Worm (Caenorhabditis elegans) whole organism, young adult: ENCODE results near the gene F53G2.12.

Experiments
- B0019.2 ChIP-seq: fragments of 200-800 bp; sonication (Bioruptor generic); conservative IDR thresholded peaks from 2 replicates; pipeline ENCODE4 v1.3.6; 2022; ENCODE audit warnings: missing genetic modification reagents, missing genetic modification characterization, missing compliant biosample characterization
- B0336.3 ChIP-seq: fragments of 200-800 bp; sonication (Bioruptor generic); IDR thresholded peaks from 2 replicates; pipeline ENCODE4 v1.3.6; 2022; ENCODE audit warnings: missing genetic modification characterization, missing compliant biosample characterization
- C06A6.2 ChIP-seq: fragments of 200-800 bp; sonication (Bioruptor generic); conservative IDR thresholded peaks from 2 replicates; pipeline ENCODE4 v1.3.6; 2022; ENCODE audit warnings: missing genetic modification characterization, missing compliant biosample characterization
- F10E7.11 ChIP-seq: sonication (generic microtip); optimal IDR thresholded peaks from 2 replicates; lab custom pipeline; 2017; ENCODE audit warnings: mild to moderate bottlenecking, missing genetic modification characterization, moderate library complexity, missing compliant biosample characterization
- F22D6.2 ChIP-seq: sonication (generic microtip); optimal IDR thresholded peaks from 2 replicates; lab custom pipeline; 2016; ENCODE audit warnings: mild to moderate bottlenecking, missing genetic modification characterization, missing compliant biosample characterization
- F37B4.10 ChIP-seq: fragments of 200-800 bp; sonication (Bioruptor generic); IDR thresholded peaks from 2 replicates; pipeline ENCODE4 v1.3.6; 2022; ENCODE audit warnings: missing genetic modification characterization, missing compliant biosample characterization
- F52B5.7 ChIP-seq: sonication (generic microtip); optimal IDR thresholded peaks from 2 replicates; lab custom pipeline; 2016; ENCODE audit warnings: mild to moderate bottlenecking, missing genetic modification characterization, missing compliant biosample characterization
- T07F8.4 ChIP-seq: sonication (generic microtip); optimal IDR thresholded peaks from 2 replicates; lab custom pipeline; 2016; ENCODE audit warnings: mild to moderate bottlenecking, missing genetic modification characterization, moderate library complexity, missing compliant biosample characterization
- Y53G8AR.9 ChIP-seq: fragments of 200-800 bp; sonication (Bioruptor generic); conservative IDR thresholded peaks from 2 replicates; pipeline ENCODE4 v1.3.6; 2022; ENCODE audit warnings: missing genetic modification reagents, missing genetic modification characterization, missing compliant biosample characterization
- Y56A3A.18 ChIP-seq: fragments of 200-800 bp; sonication (Bioruptor generic); IDR thresholded peaks from 2 replicates; pipeline ENCODE4 v1.3.6; 2022; ENCODE audit warnings: missing genetic modification reagents, missing genetic modification characterization, missing compliant biosample characterization
- Y67H2A.10 ChIP-seq: fragments of 200-800 bp; sonication (Bioruptor generic); conservative IDR thresholded peaks from 2 replicates; pipeline ENCODE4 v1.3.6; 2022; ENCODE audit warnings: missing genetic modification reagents, missing genetic modification characterization, missing compliant biosample characterization
- Y79H2A.3 ChIP-seq: fragments of 200-800 bp; sonication (Bioruptor generic); conservative IDR thresholded peaks from 2 replicates; pipeline ENCODE4 v1.3.6; 2022; ENCODE audit warnings: missing genetic modification reagents, missing genetic modification characterization, missing compliant biosample characterization
- athp-1 ChIP-seq: sonication (generic microtip); optimal IDR thresholded peaks from 2 replicates; lab custom pipeline; 2017; ENCODE audit warnings: mild to moderate bottlenecking, missing genetic modification characterization, missing compliant biosample characterization
- cebp-1 ChIP-seq, 2 experiments: fragments of 200-800 bp in 1 of 2; sonication (Bioruptor generic) in 1 of 2; sonication (generic microtip) in 1 of 2; IDR thresholded peaks in 1 of 2; optimal IDR thresholded peaks in 1 of 2; 2 replicates each; pipeline versions ENCODE4 v1.3.6 to Lab custom; 2017 to 2022; ENCODE audit warnings: missing compliant biosample characterization in 2 of 2, missing genetic modification characterization in 2 of 2, mild to moderate bottlenecking in 1 of 2, missing genetic modification reagents in 1 of 2, moderate library complexity in 1 of 2
- cebp-2 ChIP-seq: fragments of 200-800 bp; sonication (Bioruptor generic); IDR thresholded peaks from 2 replicates; pipeline ENCODE4 v1.3.6; 2022; ENCODE audit warnings: missing genetic modification characterization, missing compliant biosample characterization
- dox-1 ChIP-seq: fragments of 200-800 bp; sonication (Bioruptor generic); IDR thresholded peaks from 2 replicates; pipeline ENCODE4 v1.3.6; 2022; ENCODE audit warnings: missing genetic modification reagents, missing genetic modification characterization, missing compliant biosample characterization
- dpff-1 ChIP-seq: sonication (generic microtip); optimal IDR thresholded peaks from 2 replicates; lab custom pipeline; 2017; ENCODE audit warnings: mild to moderate bottlenecking, missing genetic modification characterization, missing compliant biosample characterization
- dpl-1 ChIP-seq: fragments of 150-350 bp; optimal IDR thresholded peaks from 2 replicates; lab custom pipeline; 2014; ENCODE audit warnings: missing biosample characterization, missing genetic modification reagents, missing genetic modification characterization
- him-1 ChIP-seq: sonication (generic microtip); optimal IDR thresholded peaks from 2 replicates; lab custom pipeline; 2016; ENCODE audit warnings: missing genotype, missing genetic modification reagents, missing genetic modification characterization, missing compliant biosample characterization
- lir-1 ChIP-seq: fragments of 200-800 bp; sonication (Bioruptor generic); conservative IDR thresholded peaks from 2 replicates; pipeline ENCODE4 v1.3.6; 2022; ENCODE audit warnings: missing genetic modification reagents, missing genetic modification characterization, missing compliant biosample characterization
- lsl-1 ChIP-seq: fragments of 200-800 bp; sonication (Bioruptor generic); optimal IDR thresholded peaks from 2 replicates; lab custom pipeline; 2018; ENCODE audit warnings: mild to moderate bottlenecking, missing genetic modification characterization, moderate library complexity, missing compliant biosample characterization
- madf-6 ChIP-seq: fragments of 200-800 bp; sonication (Bioruptor generic); IDR thresholded peaks from 2 replicates; pipeline ENCODE4 v1.3.6; 2022; ENCODE audit warnings: missing genetic modification reagents, missing genetic modification characterization, missing compliant biosample characterization
- mcd-1 ChIP-seq: fragments of 200-800 bp; sonication (Bioruptor generic); IDR thresholded peaks from 2 replicates; pipeline ENCODE4 v1.3.6; 2022; ENCODE audit warnings: missing genetic modification reagents, missing genetic modification characterization, missing compliant biosample characterization
- nfya-2 ChIP-seq: fragments of 200-800 bp; sonication (Bioruptor generic); IDR thresholded peaks from 2 replicates; pipeline ENCODE4 v1.3.6; 2022; ENCODE audit warnings: missing genetic modification reagents, missing genetic modification characterization, missing compliant biosample characterization
- nhr-27 ChIP-seq: fragments of 200-800 bp; sonication (Bioruptor generic); optimal IDR thresholded peaks from 2 replicates; lab custom pipeline; 2018; ENCODE audit warnings: mild to moderate bottlenecking, missing genetic modification characterization, moderate library complexity, missing compliant biosample characterization
- pha-4 ChIP-seq: fragments of 150-350 bp; sonication (generic microtip); optimal IDR thresholded peaks from 2 replicates; lab custom pipeline; 2014; ENCODE audit warnings: missing biosample characterization, missing genetic modification reagents, missing genetic modification characterization
- rcor-1 ChIP-seq: fragments of 200-800 bp; sonication (Bioruptor generic); IDR thresholded peaks from 2 replicates; pipeline ENCODE4 v1.3.6; 2022; ENCODE audit warnings: missing genetic modification reagents, missing genetic modification characterization, missing compliant biosample characterization
- snpc-1.1 ChIP-seq: sonication (generic microtip); optimal IDR thresholded peaks from 2 replicates; lab custom pipeline; 2017; ENCODE audit warnings: missing genetic modification characterization, mild to moderate bottlenecking, missing compliant biosample characterization, antibody characterized with exemption, moderate library complexity, missing genotype, missing genetic modification reagents; ENCODE audit not compliant: insufficient read depth
- snpc-1.3 ChIP-seq: sonication (generic microtip); optimal IDR thresholded peaks from 2 replicates; lab custom pipeline; 2017; ENCODE audit warnings: missing genetic modification characterization, mild to moderate bottlenecking, missing compliant biosample characterization, antibody characterized with exemption, moderate library complexity, missing genotype, missing genetic modification reagents; ENCODE audit not compliant: insufficient read depth
- sptf-2 ChIP-seq: fragments of 200-800 bp; sonication (Bioruptor generic); optimal IDR thresholded peaks from 2 replicates; lab custom pipeline; 2018; ENCODE audit warnings: mild to moderate bottlenecking, missing genetic modification characterization, missing compliant biosample characterization
- tbp1 ChIP-seq: fragments of 200-800 bp; sonication (Bioruptor generic); optimal IDR thresholded peaks from 2 replicates; lab custom pipeline; 2018; ENCODE audit warnings: mild to moderate bottlenecking, missing genetic modification characterization, missing compliant biosample characterization
- xnd-1 ChIP-seq: sonication (generic microtip); optimal IDR thresholded peaks from 2 replicates; lab custom pipeline; 2016; ENCODE audit warnings: missing genotype, missing genetic modification reagents, missing genetic modification characterization, missing compliant biosample characterization
- ztf-18 ChIP-seq: sonication (generic microtip); optimal IDR thresholded peaks from 2 replicates; lab custom pipeline; 2016; ENCODE audit warnings: missing genotype, mild to moderate bottlenecking, missing genetic modification characterization, missing compliant biosample characterization
- ztf-22 ChIP-seq: fragments of 200-800 bp; sonication (Bioruptor generic); optimal IDR thresholded peaks from 2 replicates; lab custom pipeline; 2018; ENCODE audit warnings: mild to moderate bottlenecking, missing genetic modification characterization, moderate library complexity, missing compliant biosample characterization
- ztf-26 ChIP-seq: sonication (generic microtip); optimal IDR thresholded peaks from 2 replicates; lab custom pipeline; 2017; ENCODE audit warnings: missing genetic modification characterization, missing compliant biosample characterization
- ztf-3 ChIP-seq: fragments of 200-800 bp; sonication (Bioruptor generic); optimal IDR thresholded peaks from 2 replicates; lab custom pipeline; 2018; ENCODE audit warnings: mild to moderate bottlenecking, missing genetic modification characterization, missing compliant biosample characterization

F53G2.12 gene

ce11 chrII:2479047-2479446, at the start of gene F53G2.12:
TSS of gene F53G2.12 (minus strand) at chrII:2479090.
- TF ChIP-seq ztf-26 (tag; lab: Kevin White, UChicago) = no peak
- peak; percentile 33 for TF ChIP-seq lsl-1 (GFP tag; lab: Kevin White, UChicago)
- TF ChIP-seq dpff-1 = no peak
- TF ChIP-seq mcd-1 (GFP tag; lab: Robert Waterston, UW) = peak; percentile 39; the same call in 1 of the 2 replicates
- TF ChIP-seq F37B4.10 (GFP tag; lab: Robert Waterston, UW) = no peak

ce11 chrII:2526887-2527286, 48.0 kb upstream of the F53G2.12 start:
- no peak for TF ChIP-seq athp-1
- TF ChIP-seq B0336.3 = no peak
- no peak for TF ChIP-seq snpc-1.3 (tag; lab: Kevin White, UChicago)
- no peak for TF ChIP-seq cebp-2 (GFP tag; lab: Robert Waterston, UW)
- TF ChIP-seq tbp1 (GFP tag; lab: Kevin White, UChicago) = no peak
- TF ChIP-seq lir-1 (GFP tag; lab: Robert Waterston, UW) = no peak
- no peak for TF ChIP-seq F22D6.2 (tag; lab: Kevin White, UChicago)
- TF ChIP-seq ztf-22 (GFP tag; lab: Kevin White, UChicago) = no peak
- TF ChIP-seq Y53G8AR.9 = no peak
- TF ChIP-seq Y56A3A.18 (GFP tag; lab: Robert Waterston, UW) = no peak
- no peak for TF ChIP-seq Y67H2A.10 (GFP tag; lab: Robert Waterston, UW)
- TF ChIP-seq C06A6.2 (GFP tag; lab: Robert Waterston, UW) = no peak
- no peak for TF ChIP-seq cebp-1 (GFP tag; IDR thresholded peaks at IDR 0.05; lab: Robert Waterston, UW)
- TF ChIP-seq cebp-1 (tag; optimal IDR thresholded peaks at IDR 0.05; lab: Kevin White, UChicago) = no peak
- no peak for TF ChIP-seq xnd-1 (tag; lab: Kevin White, UChicago)
- no peak for TF ChIP-seq T07F8.4 (tag; lab: Kevin White, UChicago)
- TF ChIP-seq him-1 (tag; lab: Kevin White, UChicago) = no peak

ce11 chrII:2525652-2526051, 46.8 kb upstream of the F53G2.12 start:
- no peak for TF ChIP-seq nfya-2 (GFP tag; lab: Robert Waterston, UW)
- no peak for TF ChIP-seq snpc-1.1 (tag; lab: Kevin White, UChicago)
- no peak for TF ChIP-seq Y56A3A.18 (GFP tag; lab: Robert Waterston, UW)
- TF ChIP-seq madf-6 (GFP tag; lab: Robert Waterston, UW) = no peak
- no peak for TF ChIP-seq dox-1 (GFP tag; lab: Robert Waterston, UW)
- TF ChIP-seq cebp-1 (GFP tag; IDR thresholded peaks at IDR 0.05; lab: Robert Waterston, UW) = no peak
- no peak for TF ChIP-seq cebp-1 (tag; optimal IDR thresholded peaks at IDR 0.05; lab: Kevin White, UChicago)
- TF ChIP-seq B0019.2 (GFP tag; lab: Robert Waterston, UW) = no peak

- TF ChIP-seq nhr-27 = no peak
- TF ChIP-seq ztf-3 (GFP tag; lab: Kevin White, UChicago) = no peak
- TF ChIP-seq sptf-2 = no peak
- no peak for TF ChIP-seq pha-4
- TF ChIP-seq Y79H2A.3 (GFP tag; lab: Robert Waterston, UW) = no peak
- no peak for TF ChIP-seq dpl-1 (GFP tag; lab: Kevin White, UChicago)
- no peak for TF ChIP-seq Y67H2A.10 (GFP tag; lab: Robert Waterston, UW)
- TF ChIP-seq rcor-1 (GFP tag; lab: Robert Waterston, UW) = no peak
- no peak for TF ChIP-seq Y56A3A.18 (GFP tag; lab: Robert Waterston, UW)
- no peak for TF ChIP-seq ztf-18 (tag; lab: Kevin White, UChicago)
- TF ChIP-seq F10E7.11 = no peak
- TF ChIP-seq F52B5.7 (tag; lab: Kevin White, UChicago) = no peak
- no peak for TF ChIP-seq him-1 (tag; lab: Kevin White, UChicago)
These were observed 43.1 kb upstream of the F53G2.12 start, which contains the start of gene bath-13 for ce11 chrII:2521960-2522359. TSS of gene bath-13 (minus strand) at chrII:2522060.
